Fruit fly (Drosophila melanogaster) whole organism, embryonic: Measurements from ENCODE around the gene Ythdc1.
A peak's percentile ranks its signal among the peaks of the same experiment; 100 is the strongest.

Source experiments
- Aef1 ChIP-seq: fragments of 200-800 bp; sonication (Bioruptor generic); IDR thresholded peaks from 3 replicates; pipeline ENCODE4 v1.3.6; 2022; ENCODE audit warnings: missing biosample characterization, missing genetic modification characterization
- Asciz ChIP-seq: fragments of 200-800 bp; sonication (Bioruptor generic); optimal IDR thresholded peaks from 2 replicates; lab custom pipeline; 2017; ENCODE audit warnings: missing biosample characterization, mild to moderate bottlenecking, missing genetic modification characterization, missing genetic modification reagents
- Awh ChIP-seq: fragments of 200-800 bp; sonication (Bioruptor generic); IDR thresholded peaks from 2 replicates; pipeline ENCODE4, ENCODE4 v1.3.6; 2022; ENCODE audit warnings: missing biosample characterization, missing genetic modification characterization
- CG10274 ChIP-seq: fragments of 200-800 bp; sonication (Bioruptor generic); optimal IDR thresholded peaks from 3 replicates; lab custom pipeline; 2017; ENCODE audit warnings: missing biosample characterization, mild to moderate bottlenecking, missing genetic modification characterization
- CG13424 ChIP-seq: fragments of 200-800 bp; sonication (Bioruptor generic); optimal IDR thresholded peaks from 2 replicates; lab custom pipeline; 2019; ENCODE audit warnings: missing biosample characterization, mild to moderate bottlenecking, missing genetic modification characterization, moderate library complexity
- CG14710 ChIP-seq: fragments of 200-800 bp; sonication (Bioruptor generic); optimal IDR thresholded peaks from 3 replicates; lab custom pipeline; 2019; ENCODE audit warnings: missing biosample characterization, mild to moderate bottlenecking, missing genetic modification characterization, moderate library complexity
- CG1647 ChIP-seq: fragments of 200-800 bp; sonication (Bioruptor generic); optimal IDR thresholded peaks from 3 replicates; lab custom pipeline; 2016; ENCODE audit warnings: missing biosample characterization, missing genetic modification characterization
- CG16815 ChIP-seq: fragments of 200-800 bp; sonication (Bioruptor generic); optimal IDR thresholded peaks from 3 replicates; lab custom pipeline; 2017; ENCODE audit warnings: missing biosample characterization, mild to moderate bottlenecking, missing genetic modification characterization
- CG17568 ChIP-seq: fragments of 200-800 bp; sonication (Bioruptor generic); optimal IDR thresholded peaks from 2 replicates; lab custom pipeline; 2018; ENCODE audit warnings: missing biosample characterization, mild to moderate bottlenecking, missing genetic modification characterization, moderate library complexity
- CG18262 ChIP-seq: fragments of 200-800 bp; optimal IDR thresholded peaks from 3 replicates; lab custom pipeline; 2019; ENCODE audit warnings: missing biosample characterization, mild to moderate bottlenecking, missing genetic modification characterization, moderate library complexity
- CG1832 ChIP-seq: fragments of 200-800 bp; sonication (Bioruptor generic); optimal IDR thresholded peaks from 2 replicates; lab custom pipeline; 2017; ENCODE audit warnings: missing biosample characterization, mild to moderate bottlenecking, missing genetic modification characterization, inconsistent platforms
- CG2202 ChIP-seq: fragments of 200-800 bp; sonication (Bioruptor generic); optimal IDR thresholded peaks from 2 replicates; lab custom pipeline; 2018; ENCODE audit warnings: missing biosample characterization, mild to moderate bottlenecking, missing genetic modification characterization
- CG3065 ChIP-seq: fragments of 200-800 bp; sonication (Bioruptor generic); optimal IDR thresholded peaks from 2 replicates; lab custom pipeline; 2016; ENCODE audit warnings: missing biosample characterization, missing genetic modification characterization
- CG31388 ChIP-seq: fragments of 200-800 bp; sonication (Bioruptor generic); optimal IDR thresholded peaks from 2 replicates; lab custom pipeline; 2016; ENCODE audit warnings: missing biosample characterization, missing genetic modification characterization
- CG31441 ChIP-seq: fragments of 200-800 bp; sonication (Bioruptor generic); IDR thresholded peaks from 2 replicates; pipeline ENCODE4 v1.3.6; 2022; ENCODE audit warnings: missing biosample characterization, missing genetic modification characterization
- CG7556 ChIP-seq: fragments of 200-800 bp; sonication (Bioruptor generic); optimal IDR thresholded peaks from 2 replicates; lab custom pipeline; 2017; ENCODE audit warnings: missing biosample characterization, mild to moderate bottlenecking, missing genetic modification characterization
- CG8281 ChIP-seq: fragments of 200-800 bp; sonication (Bioruptor generic); optimal IDR thresholded peaks from 2 replicates; lab custom pipeline; 2018; ENCODE audit warnings: missing biosample characterization, mild to moderate bottlenecking, missing genetic modification characterization, moderate library complexity
- Camta ChIP-seq: fragments of 200-800 bp; sonication (Bioruptor generic); optimal IDR thresholded peaks from 2 replicates; lab custom pipeline; 2016; ENCODE audit warnings: missing biosample characterization, missing genetic modification characterization
- Drgx ChIP-seq: fragments of 200-800 bp; sonication (Bioruptor generic); IDR thresholded peaks from 2 replicates; pipeline ENCODE4 v1.3.6; 2022; ENCODE audit warnings: missing biosample characterization, missing genetic modification characterization
- Gsc ChIP-seq: fragments of 200-800 bp; sonication (Bioruptor generic); IDR thresholded peaks from 2 replicates; pipeline ENCODE4 v1.3.6; 2022; ENCODE audit warnings: missing biosample characterization, missing genetic modification characterization
- H2.0 ChIP-seq: fragments of 200-800 bp; sonication (Bioruptor generic); IDR thresholded peaks from 2 replicates; pipeline ENCODE4 v1.3.6; 2022; ENCODE audit warnings: missing biosample characterization, missing genetic modification characterization
- Hmr ChIP-seq: fragments of 200-800 bp; sonication (Bioruptor generic); optimal IDR thresholded peaks from 3 replicates; lab custom pipeline; 2017; ENCODE audit warnings: mild to moderate bottlenecking, missing biosample characterization, missing genetic modification reagents, missing genetic modification characterization
- Mad ChIP-seq: fragments of 200-800 bp; sonication (Bioruptor generic); optimal IDR thresholded peaks from 2 replicates; lab custom pipeline; 2016; ENCODE audit warnings: missing biosample characterization, missing genetic modification characterization
- Mrtf ChIP-seq: fragments of 200-800 bp; sonication (Bioruptor generic); IDR thresholded peaks from 3 replicates; pipeline ENCODE4 v1.3.6; 2022; ENCODE audit warnings: missing biosample characterization, missing genetic modification characterization
- Poxn ChIP-seq: fragments of 200-800 bp; sonication (Bioruptor generic); IDR thresholded peaks from 2 replicates; pipeline ENCODE4 v1.3.6; 2022; ENCODE audit warnings: missing biosample characterization, missing genetic modification characterization
- Ptx1 ChIP-seq: fragments of 200-800 bp; sonication (Bioruptor generic); IDR thresholded peaks from 2 replicates; pipeline ENCODE4 v1.3.6; 2022; ENCODE audit warnings: missing biosample characterization, missing genetic modification characterization
- ap ChIP-seq: fragments of 200-800 bp; sonication (Bioruptor generic); IDR thresholded peaks from 2 replicates; pipeline ENCODE4 v1.3.6; 2022; ENCODE audit warnings: missing biosample characterization, missing genetic modification characterization
- az2 ChIP-seq: fragments of 200-800 bp; sonication (Bioruptor generic); optimal IDR thresholded peaks from 3 replicates; lab custom pipeline; 2016; ENCODE audit warnings: missing biosample characterization, missing genetic modification characterization
- bab2 ChIP-seq: fragments of 200-800 bp; sonication (Bioruptor generic); optimal IDR thresholded peaks from 2 replicates; lab custom pipeline; 2016; ENCODE audit warnings: missing biosample characterization, missing genetic modification characterization
- bcd ChIP-seq: fragments of 200-800 bp; sonication (Bioruptor generic); optimal IDR thresholded peaks from 2 replicates; lab custom pipeline; 2017; ENCODE audit warnings: missing biosample characterization, mild to moderate bottlenecking, missing genetic modification characterization
- danr ChIP-seq: fragments of 200-800 bp; sonication (Bioruptor generic); IDR thresholded peaks from 2 replicates; pipeline ENCODE4 v1.3.6; 2022; ENCODE audit warnings: missing biosample characterization, missing genetic modification characterization
- fd102C ChIP-seq: fragments of 200-800 bp; sonication (Bioruptor generic); optimal IDR thresholded peaks from 2 replicates; lab custom pipeline; 2018; ENCODE audit warnings: missing biosample characterization, mild to moderate bottlenecking, missing genetic modification characterization, moderate library complexity
- insv ChIP-seq, 2 experiments: fragments of 200-800 bp; sonication (Bioruptor generic); optimal IDR thresholded peaks; 3 replicates each; lab custom pipeline; 2016 to 2018; ENCODE audit warnings: missing biosample characterization in 2 of 2, missing genetic modification characterization in 2 of 2
- jumu ChIP-seq: fragments of 200-800 bp; sonication (Bioruptor generic); optimal IDR thresholded peaks from 3 replicates; lab custom pipeline; 2016; ENCODE audit warnings: missing biosample characterization, missing genetic modification characterization
- kah ChIP-seq: fragments of 200-800 bp; sonication (Bioruptor generic); optimal IDR thresholded peaks from 2 replicates; lab custom pipeline; 2018; ENCODE audit warnings: missing biosample characterization, mild to moderate bottlenecking, missing genetic modification characterization
- luna ChIP-seq: fragments of 200-800 bp; sonication (Bioruptor generic); optimal IDR thresholded peaks from 2 replicates; lab custom pipeline; 2016; ENCODE audit warnings: missing biosample characterization, missing genetic modification characterization
- maf-S ChIP-seq: fragments of 200-800 bp; sonication (Bioruptor generic); optimal IDR thresholded peaks from 2 replicates; lab custom pipeline; 2016; ENCODE audit warnings: missing biosample characterization, missing genetic modification characterization
- mirr ChIP-seq: fragments of 200-800 bp; sonication (Bioruptor generic); optimal IDR thresholded peaks from 3 replicates; lab custom pipeline; 2018; ENCODE audit warnings: missing biosample characterization, mild to moderate bottlenecking, missing genetic modification characterization
- nmo ChIP-seq: fragments of 200-800 bp; sonication (Bioruptor generic); optimal IDR thresholded peaks from 2 replicates; lab custom pipeline; 2018; ENCODE audit warnings: missing biosample characterization, mild to moderate bottlenecking, missing genetic modification characterization, moderate library complexity
- onecut ChIP-seq: fragments of 200-800 bp; sonication (Bioruptor generic); IDR thresholded peaks from 2 replicates; pipeline ENCODE4 v1.3.6; 2022; ENCODE audit warnings: missing biosample characterization, missing genetic modification characterization
- org-1 ChIP-seq: fragments of 200-800 bp; sonication (Bioruptor generic); optimal IDR thresholded peaks from 2 replicates; lab custom pipeline; 2017; ENCODE audit warnings: missing biosample characterization, missing genetic modification characterization
- pita ChIP-seq: fragments of 200-800 bp; sonication (Bioruptor generic); optimal IDR thresholded peaks from 2 replicates; lab custom pipeline; 2017; ENCODE audit warnings: missing biosample characterization, mild to moderate bottlenecking, missing genetic modification characterization
- prd ChIP-seq, 3 experiments: fragments of >200 bp in 2 of 3; fragments of 200-800 bp in 1 of 3; sonication (Bioruptor generic) in 1 of 3; optimal IDR thresholded peaks in 2 of 3; IDR thresholded peaks in 1 of 3; 2 replicates in 2 of 3; 3 replicates in 1 of 3; pipeline versions ENCODE4 v1.3.6 to Lab custom; 2017 to 2022; ENCODE audit warnings: missing biosample characterization in 1 of 3, missing genetic modification characterization in 1 of 3
- psq ChIP-seq: fragments of 200-800 bp; sonication (Bioruptor generic); optimal IDR thresholded peaks from 2 replicates; lab custom pipeline; 2017; ENCODE audit warnings: missing biosample characterization, missing genetic modification characterization
- sens ChIP-seq: fragments of 200-800 bp; sonication (Bioruptor generic); peaks from one replicate; lab custom pipeline; 2016; ENCODE audit warnings: missing biosample characterization, missing genetic modification characterization
- shn ChIP-seq: fragments of 200-800 bp; sonication (Bioruptor generic); optimal IDR thresholded peaks from 3 replicates; lab custom pipeline; 2016; ENCODE audit warnings: missing biosample characterization, missing genetic modification characterization
- sr ChIP-seq: fragments of 200-800 bp; sonication (Bioruptor generic); IDR thresholded peaks from 3 replicates; pipeline ENCODE4 v1.3.6; 2022; ENCODE audit warnings: missing biosample characterization, missing genetic modification characterization
- tin ChIP-seq: fragments of 200-800 bp; sonication (Bioruptor generic); optimal IDR thresholded peaks from 3 replicates; lab custom pipeline; 2016; ENCODE audit warnings: missing biosample characterization, missing genetic modification characterization
- tio ChIP-seq: fragments of 200-800 bp; sonication (Bioruptor generic); optimal IDR thresholded peaks from 2 replicates; lab custom pipeline; 2017; ENCODE audit warnings: missing biosample characterization, missing genetic modification characterization, inconsistent platforms
- unc-4 ChIP-seq: fragments of 200-800 bp; sonication (Bioruptor generic); IDR thresholded peaks from 2 replicates; pipeline ENCODE4 v1.3.6; 2022; ENCODE audit warnings: missing biosample characterization, missing genetic modification characterization; ENCODE audit not compliant: partially characterized antibody
- zfh2 ChIP-seq: fragments of 200-800 bp; sonication (Bioruptor generic); optimal IDR thresholded peaks from 2 replicates; lab custom pipeline; 2016; ENCODE audit warnings: missing biosample characterization, missing genetic modification characterization

Ythdc1 gene

DNA sequence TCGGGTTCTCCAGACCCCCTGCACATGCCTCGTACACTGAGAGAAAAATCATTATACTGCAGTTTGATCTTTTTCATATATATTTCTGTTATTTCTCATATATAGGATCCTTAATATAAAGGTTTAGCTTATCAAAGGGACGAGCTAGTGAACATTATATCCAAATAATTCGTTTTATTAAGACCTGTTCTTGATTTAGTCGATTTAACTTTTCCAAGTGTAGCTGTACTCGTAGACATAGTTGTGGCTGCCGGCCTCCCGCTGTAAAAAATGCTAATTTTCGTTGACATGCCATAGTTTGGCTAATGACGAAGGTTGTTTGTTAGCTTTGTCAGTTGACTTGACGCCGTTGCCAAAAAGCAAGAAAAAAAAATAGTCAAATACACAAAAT is 8.5 kb upstream of the Ythdc1 start (continued):
- TF ChIP-seq CG7556 (peak; percentile 87), tio (peak; percentile 74), Mrtf (GFP tag; lab: Robert Waterston, UW) (peak; percentile 68; the same call in 2 of the 3 replicates), nmo (GFP tag; lab: Kevin White, UChicago) (peak; percentile 87), tin (peak; percentile 82), psq (GFP tag; lab: Kevin White, UChicago) (peak; percentile 41), Gsc (GFP tag; lab: Robert Waterston, UW) (peak; percentile 44; the same call in 1 of the 2 replicates), sens (GFP tag; lab: Kevin White, UChicago) (peak; percentile 97), zfh2 (GFP tag; lab: Kevin White, UChicago) (peak; percentile 79), sr (GFP tag; lab: Robert Waterston, UW) (no peak; the same call in 2 of the 3 replicates), CG1647 (GFP tag; lab: Kevin White, UChicago) (peak; percentile 79), pita (no peak), luna (GFP tag; lab: Kevin White, UChicago) (peak; percentile 24), kah (GFP tag; lab: Kevin White, UChicago) (peak; percentile 57), CG2202 (tag; lab: Kevin White, UChicago) (peak; percentile 76), CG31388 (GFP tag; lab: Kevin White, UChicago) (peak; percentile 30), az2 (peak; percentile 84), H2.0 (peak; percentile 86), CG14710 (peak; percentile 86), Poxn (GFP tag; lab: Robert Waterston, UW) (no peak; the same call in 1 of the 2 replicates), danr (GFP tag; lab: Robert Waterston, UW) (peak; percentile 77), prd (optimal IDR thresholded peaks at IDR 0.05; lab: Kevin White, UChicago) (no peak), prd (GFP tag; IDR thresholded peaks at IDR 0.05; lab: Robert Waterston, UW) (peak; percentile 91), Camta (GFP tag; lab: Kevin White, UChicago) (peak; percentile 81), CG17568 (GFP tag; lab: Kevin White, UChicago) (peak; percentile 71), CG8281 (tag; lab: Kevin White, UChicago) (peak; percentile 63), CG1832 (GFP tag; lab: Kevin White, UChicago) (no peak), Hmr (GFP tag; lab: Kevin White, UChicago) (peak; percentile 85), Aef1 (peak; percentile 77), bab2 (GFP tag; lab: Kevin White, UChicago) (peak; percentile 65), ap (GFP tag; lab: Robert Waterston, UW) (peak; percentile 57; the same call in 1 of the 2 replicates), CG18262 (tag; lab: Kevin White, UChicago) (peak; percentile 92), org-1 (GFP tag; lab: Kevin White, UChicago) (peak; percentile 79), fd102C (GFP tag; lab: Kevin White, UChicago) (peak; percentile 67), Mad (GFP tag; lab: Kevin White, UChicago) (peak; percentile 76), jumu (peak; percentile 82), maf-S (GFP tag; lab: Kevin White, UChicago) (peak; percentile 76), Awh (GFP tag; lab: Robert Waterston, UW) (peak; percentile 70; the same call in 1 of the 2 replicates), bcd (GFP tag; lab: Kevin White, UChicago) (peak; percentile 85), Ptx1 (GFP tag; lab: Robert Waterston, UW) (peak; percentile 85), CG16815 (GFP tag; lab: Kevin White, UChicago) (peak; percentile 78), onecut (peak; percentile 73), shn (GFP tag; lab: Kevin White, UChicago) (peak; percentile 8), insv (GFP tag; optimal IDR thresholded peaks at IDR 0.05; lab: Kevin White, UChicago) (no peak), CG3065 (peak; percentile 69), CG31441 (GFP tag; lab: Robert Waterston, UW) (peak; percentile 88), CG10274 (GFP tag; lab: Kevin White, UChicago) (peak; percentile 63), Drgx (GFP tag; lab: Robert Waterston, UW) (peak; percentile 75), CG13424 (tag; lab: Kevin White, UChicago) (peak; percentile 86), unc-4 (no peak), Asciz (GFP tag; lab: Kevin White, UChicago) (peak; percentile 74), mirr (GFP tag; lab: Kevin White, UChicago) (peak; percentile 1)
